Worm (Caenorhabditis elegans): ENCODE measurements around the gene C32B5.18.
"Not testable (repeated sequence)": the region's sequence is repeated elsewhere in the genome, so short reads cannot be mapped to it uniquely, and the experiment has no call there.

ce11 chrII:994231-994630 is 33.9 kb downstream of the C32B5.18 start, which contains the start of gene F45D11.7:
- TF ChIP-seq nhr-237 (tag; optimal IDR thresholded peaks at IDR 0.05); lin-13 (tag; optimal IDR thresholded peaks at IDR 0.05); ces-1 (GFP tag; optimal IDR thresholded peaks at IDR 0.05); mab-5 (tag; optimal IDR thresholded peaks at IDR 0.05); mls-2 (tag; optimal IDR thresholded peaks at IDR 0.05); unc-62 (GFP tag; optimal IDR thresholded peaks at IDR 0.05); bed-3 (GFP tag; optimal IDR thresholded peaks at IDR 0.05); snpc-4 (tag; optimal IDR thresholded peaks at IDR 0.05); unc-39 (tag; optimal IDR thresholded peaks at IDR 0.05); nhr-76 (tag; optimal IDR thresholded peaks at IDR 0.05); hlh-1 (tag; optimal IDR thresholded peaks at IDR 0.05); elt-1 (tag; optimal IDR thresholded peaks at IDR 0.05; ENCODE audit: borderline replicate concordance, insufficient read depth): not testable (repeated sequence)
